Fruit fly (Drosophila melanogaster) whole organism, adult: ENCODE data around the gene Cp38.

Source experiments
- CG12768 ChIP-seq: fragments of 200-800 bp; sonication (Bioruptor generic); optimal IDR thresholded peaks from 2 replicates; lab custom pipeline; 2017; ENCODE audit warnings: missing biosample characterization, missing genetic modification characterization, mild to moderate bottlenecking, moderate library complexity, missing genetic modification reagents
- CG1620 ChIP-seq: fragments of 200-800 bp; sonication (Bioruptor generic); optimal IDR thresholded peaks from 2 replicates; lab custom pipeline; 2016; ENCODE audit warnings: missing biosample characterization, missing genetic modification characterization
- CG33017 ChIP-seq: fragments of 200-800 bp; sonication (Bioruptor generic); optimal IDR thresholded peaks from 2 replicates; lab custom pipeline; 2018; ENCODE audit warnings: missing biosample characterization, mild to moderate bottlenecking, missing genetic modification characterization, moderate library complexity
- CG7045 ChIP-seq: fragments of 200-800 bp; sonication (Bioruptor generic); optimal IDR thresholded peaks from 2 replicates; lab custom pipeline; 2017; ENCODE audit warnings: missing biosample characterization, mild to moderate bottlenecking, missing genetic modification characterization
- Clk ChIP-seq: fragments of 200-800 bp; sonication (Bioruptor generic); optimal IDR thresholded peaks from 2 replicates; lab custom pipeline; 2017; ENCODE audit warnings: missing biosample characterization, missing genetic modification characterization
- Crg-1 ChIP-seq: fragments of 200-800 bp; sonication (Bioruptor generic); optimal IDR thresholded peaks from 2 replicates; lab custom pipeline; 2016; ENCODE audit warnings: missing biosample characterization, missing genetic modification characterization
- Hr96 ChIP-seq: fragments of 200-800 bp; sonication (Bioruptor generic); optimal IDR thresholded peaks from 2 replicates; lab custom pipeline; 2016; ENCODE audit warnings: missing biosample characterization, missing genetic modification characterization
- Mnt ChIP-seq: fragments of 200-800 bp; sonication (Bioruptor generic); optimal IDR thresholded peaks from 2 replicates; lab custom pipeline; 2016; ENCODE audit warnings: missing biosample characterization, mild to moderate bottlenecking, missing genetic modification characterization
- bab1 ChIP-seq: fragments of 200-800 bp; sonication (Bioruptor generic); optimal IDR thresholded peaks from 3 replicates; lab custom pipeline; 2019; ENCODE audit warnings: missing biosample characterization, mild to moderate bottlenecking, missing genetic modification characterization, moderate library complexity
- cic ChIP-seq: fragments of 200-800 bp; sonication (Bioruptor generic); optimal IDR thresholded peaks from 2 replicates; lab custom pipeline; 2017; ENCODE audit warnings: missing biosample characterization, mild to moderate bottlenecking, missing genetic modification characterization, moderate library complexity
- kay ChIP-seq: fragments of 200-800 bp; sonication (Bioruptor generic); peaks from one replicate; lab custom pipeline; 2016; ENCODE audit warnings: missing biosample characterization, missing genetic modification characterization, borderline replicate concordance
- ovo ChIP-seq: fragments of 200-800 bp; sonication (Bioruptor generic); optimal IDR thresholded peaks from 2 replicates; lab custom pipeline; 2016; ENCODE audit warnings: missing biosample characterization, missing genetic modification characterization

DNA sequence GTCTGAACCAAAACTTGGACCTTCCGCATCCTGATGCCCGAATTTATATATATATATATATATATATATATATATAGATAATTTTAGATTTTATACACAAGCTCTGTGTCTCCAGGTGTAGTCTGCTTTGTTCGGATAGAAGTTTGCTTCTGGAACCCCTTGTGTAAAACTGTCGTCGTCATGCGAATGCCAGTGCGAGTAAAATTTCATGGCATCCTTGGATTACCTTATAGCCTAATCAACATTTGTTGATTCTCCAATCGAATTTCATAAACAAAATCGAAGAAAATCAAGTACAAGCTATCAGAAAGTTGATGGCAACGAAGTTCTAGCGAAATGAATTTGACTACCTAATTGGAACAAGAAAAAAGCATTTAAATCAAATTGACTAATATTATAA, 24.1 kb upstream of the Cp38 start, which contains the start of gene CG32713:
- TF ChIP-seq CG1620 (GFP tag; lab: Kevin White, UChicago) (no peak), Crg-1 (GFP tag; lab: Kevin White, UChicago) (no peak), CG12768 (GFP tag; lab: Kevin White, UChicago) (no peak), Hr96 (GFP tag; lab: Kevin White, UChicago) (no peak), kay (GFP tag; lab: Kevin White, UChicago) (no peak), Clk (GFP tag; lab: Kevin White, UChicago) (no peak), bab1 (no peak), CG7045 (GFP tag; lab: Kevin White, UChicago) (no peak), CG33017 (tag; lab: Kevin White, UChicago) (no peak), cic (GFP tag; lab: Kevin White, UChicago) (no peak), ovo (GFP tag; lab: Kevin White, UChicago) (no peak), Mnt (GFP tag; lab: Kevin White, UChicago) (no peak)
